Worm (Caenorhabditis elegans): ENCODE results near the gene F10E9.11.

Gene F10E9.11

DNA sequence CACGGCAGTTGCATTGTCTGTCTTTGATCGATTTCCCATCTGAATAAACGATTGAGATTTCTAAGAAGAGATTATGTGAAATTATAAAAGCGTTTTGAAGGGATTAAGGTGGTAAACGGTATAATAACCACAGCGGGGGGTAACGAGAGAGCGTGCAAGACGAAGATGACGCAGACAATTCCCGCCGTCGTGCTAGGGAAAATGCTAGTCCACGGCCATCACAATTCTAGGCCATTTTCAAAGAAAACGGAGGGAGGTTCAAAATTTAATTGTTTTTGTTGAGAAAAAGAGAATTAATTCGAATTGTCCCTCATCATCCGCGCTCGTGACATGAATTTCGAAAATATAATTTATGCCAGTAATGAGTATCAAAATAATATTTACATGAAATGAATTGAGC, at the start of gene F10E9.11:
Gene F10E9.11 (minus strand): TSS at position 161 of the 400 bp plus-strand sequence.
- peak; percentile 43 for TF ChIP-seq ttx-3 (tag; optimal IDR thresholded peaks at IDR 0.05)
- TF ChIP-seq nfya-1 (tag; optimal IDR thresholded peaks at IDR 0.05) = peak; percentile 62
- peak; percentile 93 for TF ChIP-seq tbx-2 (tag; optimal IDR thresholded peaks at IDR 0.05)
- TF ChIP-seq rnt-1 (tag; optimal IDR thresholded peaks at IDR 0.05) = peak; percentile 84
- TF ChIP-seq unc-42 (tag; optimal IDR thresholded peaks at IDR 0.05) = peak; percentile 69
- peak; percentile 100 for TF ChIP-seq ref-2 (tag; optimal IDR thresholded peaks at IDR 0.05)
- TF ChIP-seq mec-3 (tag; optimal IDR thresholded peaks at IDR 0.05; ENCODE audit: borderline replicate concordance) = peak; percentile 76
- TF ChIP-seq ceh-14 (tag; optimal IDR thresholded peaks at IDR 0.05) = peak; percentile 81
- TF ChIP-seq sox-2 (GFP tag; IDR thresholded peaks at IDR 0.05) = no peak
- peak; percentile 37 for TF ChIP-seq pha-2 (tag; optimal IDR thresholded peaks at IDR 0.05)
- TF ChIP-seq dmd-4 (tag; optimal IDR thresholded peaks at IDR 0.05; ENCODE audit: borderline replicate concordance) = peak; percentile 73
- TF ChIP-seq ceh-2 (tag; optimal IDR thresholded peaks at IDR 0.05) = peak; percentile 97
- TF ChIP-seq ztf-16 (tag; optimal IDR thresholded peaks at IDR 0.05) = peak; percentile 39
- no peak for TF ChIP-seq pros-1 (tag; optimal IDR thresholded peaks at IDR 0.05)
- peak; percentile 56 for TF ChIP-seq fkh-6 (tag; optimal IDR thresholded peaks at IDR 0.05)
- no peak for TF ChIP-seq Y22D7AL.16 (tag; optimal IDR thresholded peaks at IDR 0.05)
- TF ChIP-seq elt-2 (tag; optimal IDR thresholded peaks at IDR 0.05) = peak; percentile 47
- TF ChIP-seq ceh-34 (tag; optimal IDR thresholded peaks at IDR 0.05) = peak; percentile 73
- TF ChIP-seq zip-5 (tag; optimal IDR thresholded peaks at IDR 0.05) = peak; percentile 86
- no peak for TF ChIP-seq T23F11.4 (GFP tag; optimal IDR thresholded peaks at IDR 0.05)
- TF ChIP-seq unc-86 (tag; optimal IDR thresholded peaks at IDR 0.05) = peak; percentile 45
- TF ChIP-seq ceh-22 (tag; optimal IDR thresholded peaks at IDR 0.05) = no peak
- TF ChIP-seq sox-4 (tag; optimal IDR thresholded peaks at IDR 0.05) = no peak
- TF ChIP-seq K09A11.1 (tag; optimal IDR thresholded peaks at IDR 0.05; ENCODE audit: insufficient read depth) = no peak
- TF ChIP-seq F13H6.1 (tag; optimal IDR thresholded peaks at IDR 0.05) = peak; percentile 79
- TF ChIP-seq tbx-7 (tag; optimal IDR thresholded peaks at IDR 0.05) = peak; percentile 93
- TF ChIP-seq npax-4 (tag; optimal IDR thresholded peaks at IDR 0.05) = no peak
- peak; percentile 48 for TF ChIP-seq pqm-1 (tag; optimal IDR thresholded peaks at IDR 0.05)
- peak; percentile 34 for TF ChIP-seq hlh-6 (tag; optimal IDR thresholded peaks at IDR 0.05)
- TF ChIP-seq ceh-6 (GFP tag; optimal IDR thresholded peaks at IDR 0.05) = peak; percentile 8
- TF ChIP-seq dve-1 (tag; optimal IDR thresholded peaks at IDR 0.05) = no peak
- no peak for TF ChIP-seq ceh-48 (tag; optimal IDR thresholded peaks at IDR 0.05)
- no peak for TF ChIP-seq ceh-19 (GFP tag; optimal IDR thresholded peaks at IDR 0.05)
- peak; percentile 99 for TF ChIP-seq ceh-31 (tag; optimal IDR thresholded peaks at IDR 0.05)
- TF ChIP-seq hlh-13 (GFP tag; optimal IDR thresholded peaks at IDR 0.05) = no peak
- peak; percentile 53 for TF ChIP-seq ahr-1 (tag; optimal IDR thresholded peaks at IDR 0.05)
- no peak for TF ChIP-seq C38D4.7 (GFP tag; optimal IDR thresholded peaks at IDR 0.05)
- peak; percentile 96 for TF ChIP-seq C08G9.2 (tag; optimal IDR thresholded peaks at IDR 0.05)
- TF ChIP-seq K02D7.2 (tag; optimal IDR thresholded peaks at IDR 0.05) = no peak
- no peak for TF ChIP-seq ceh-30 (tag; optimal IDR thresholded peaks at IDR 0.05)
- no peak for TF ChIP-seq che-1 (tag; optimal IDR thresholded peaks at IDR 0.05)
- TF ChIP-seq pat-9 (tag; optimal IDR thresholded peaks at IDR 0.05) = no peak
- no peak for TF ChIP-seq unc-55 (GFP tag; optimal IDR thresholded peaks at IDR 0.05)
- TF ChIP-seq eyg-1 (tag; optimal IDR thresholded peaks at IDR 0.05) = peak; percentile 16
- TF ChIP-seq lim-6 (tag; optimal IDR thresholded peaks at IDR 0.05) = peak; percentile 79
- TF ChIP-seq hlh-15 (tag; optimal IDR thresholded peaks at IDR 0.05) = no peak
- no peak for TF ChIP-seq syd-9 (tag; optimal IDR thresholded peaks at IDR 0.05)
- no peak for TF ChIP-seq fkh-10 (GFP tag; optimal IDR thresholded peaks at IDR 0.05)
- peak; percentile 94 for TF ChIP-seq ets-4 (tag; optimal IDR thresholded peaks at IDR 0.05)
- TF ChIP-seq ceh-9 (tag; optimal IDR thresholded peaks at IDR 0.05) = no peak
- TF ChIP-seq fax-1 (tag; optimal IDR thresholded peaks at IDR 0.05) = peak; percentile 62
- no peak for TF ChIP-seq ceh-24 (tag; optimal IDR thresholded peaks at IDR 0.05)
- TF ChIP-seq madf-2 (tag; optimal IDR thresholded peaks at IDR 0.05) = no peak
- TF ChIP-seq lin-11 (tag; optimal IDR thresholded peaks at IDR 0.05) = no peak

Measured in whole organism, late embryonic.